Worm (Caenorhabditis elegans) whole organism, late embryonic: ENCODE measurements around the gene C14A6.8.

Source experiments
- ceh-48 ChIP-seq: sonication (generic microtip); optimal IDR thresholded peaks from 2 replicates; lab custom pipeline; 2016; ENCODE audit warnings: missing genetic modification characterization, inconsistent platforms, missing compliant biosample characterization
- elt-2 ChIP-seq: sonication (generic microtip); optimal IDR thresholded peaks from 2 replicates; lab custom pipeline; 2016; ENCODE audit warnings: missing genetic modification reagents, missing genetic modification characterization, missing compliant biosample characterization
- ref-2 ChIP-seq: sonication (generic microtip); optimal IDR thresholded peaks from 2 replicates; lab custom pipeline; 2016; ENCODE audit warnings: missing genetic modification characterization, missing compliant biosample characterization
- sdc-2 ChIP-seq: sonication (generic microtip); optimal IDR thresholded peaks from 2 replicates; lab custom pipeline; 2016; ENCODE audit warnings: missing genotype, missing genetic modification characterization, missing compliant biosample characterization
- zip-5 ChIP-seq: sonication (generic microtip); optimal IDR thresholded peaks from 2 replicates; lab custom pipeline; 2016; ENCODE audit warnings: missing genetic modification characterization, missing compliant biosample characterization

ce11 chrV:18137679-18138078 lies 33.8 kb downstream of the C14A6.8 start:
- TF ChIP-seq zip-5 (no peak), elt-2 (tag; lab: Kevin White, UChicago) (no peak), ceh-48 (no peak), sdc-2 (no peak), ref-2 (tag; lab: Kevin White, UChicago) (no peak)
